Worm (Caenorhabditis elegans) whole organism, young adult: Measurements from ENCODE around the gene T04C12.8.

Source experiments
- B0261.1 ChIP-seq: sonication (generic microtip); optimal IDR thresholded peaks from 2 replicates; lab custom pipeline; 2016; ENCODE audit warnings: mild to moderate bottlenecking, missing genetic modification characterization, moderate library complexity, missing compliant biosample characterization
- C17E4.6 ChIP-seq: fragments of 200-800 bp; sonication (Bioruptor generic); IDR thresholded peaks from 2 replicates; pipeline ENCODE4 v1.3.6; 2022; ENCODE audit warnings: missing genetic modification reagents, missing genetic modification characterization, missing compliant biosample characterization
- D2030.7 ChIP-seq: fragments of 200-800 bp; sonication (Bioruptor generic); IDR thresholded peaks from 2 replicates; pipeline ENCODE4 v1.3.6; 2022; ENCODE audit warnings: missing genetic modification reagents, missing genetic modification characterization, missing compliant biosample characterization
- F57A8.1 ChIP-seq: fragments of 200-800 bp; sonication (Bioruptor generic); optimal IDR thresholded peaks from 2 replicates; lab custom pipeline; 2018; ENCODE audit warnings: mild to moderate bottlenecking, missing genetic modification characterization, moderate library complexity, missing compliant biosample characterization
- F57C9.4 ChIP-seq: sonication (generic microtip); optimal IDR thresholded peaks from 2 replicates; lab custom pipeline; 2017; ENCODE audit warnings: mild to moderate bottlenecking, missing genetic modification characterization, missing compliant biosample characterization
- K11D2.4 ChIP-seq: fragments of 200-800 bp; sonication (Bioruptor generic); IDR thresholded peaks from 2 replicates; pipeline ENCODE4 v1.3.6; 2022; ENCODE audit warnings: missing genetic modification reagents, missing genetic modification characterization, missing compliant biosample characterization
- T26A5.8 ChIP-seq: sonication (generic microtip); optimal IDR thresholded peaks from 2 replicates; lab custom pipeline; 2016; ENCODE audit warnings: missing genetic modification characterization, missing compliant biosample characterization
- athp-1 ChIP-seq: sonication (generic microtip); optimal IDR thresholded peaks from 2 replicates; lab custom pipeline; 2017; ENCODE audit warnings: mild to moderate bottlenecking, missing genetic modification characterization, missing compliant biosample characterization
- attf-3 ChIP-seq: fragments of 200-800 bp; sonication (Bioruptor generic); conservative IDR thresholded peaks from 2 replicates; pipeline ENCODE4 v1.3.6; 2022; ENCODE audit warnings: missing genetic modification reagents, missing genetic modification characterization, missing compliant biosample characterization
- bed-2 ChIP-seq: fragments of 200-800 bp; sonication (Bioruptor generic); IDR thresholded peaks from 2 replicates; pipeline ENCODE4 v1.3.6; 2022; ENCODE audit warnings: missing genetic modification reagents, missing genetic modification characterization, missing compliant biosample characterization
- ccch-3 ChIP-seq: fragments of 200-800 bp; sonication (Bioruptor generic); optimal IDR thresholded peaks from 2 replicates; lab custom pipeline; 2018; ENCODE audit warnings: mild to moderate bottlenecking, missing genetic modification characterization, missing compliant biosample characterization
- cebp-1 ChIP-seq, 2 experiments: fragments of 200-800 bp in 1 of 2; sonication (Bioruptor generic) in 1 of 2; sonication (generic microtip) in 1 of 2; IDR thresholded peaks in 1 of 2; optimal IDR thresholded peaks in 1 of 2; 2 replicates each; pipeline versions ENCODE4 v1.3.6 to Lab custom; 2017 to 2022; ENCODE audit warnings: missing compliant biosample characterization in 2 of 2, missing genetic modification characterization in 2 of 2, mild to moderate bottlenecking in 1 of 2, missing genetic modification reagents in 1 of 2, moderate library complexity in 1 of 2
- die-1 ChIP-seq: sonication (generic microtip); optimal IDR thresholded peaks from 2 replicates; lab custom pipeline; 2016; ENCODE audit warnings: missing genotype, mild to moderate bottlenecking, missing genetic modification characterization, missing compliant biosample characterization
- egl-18 ChIP-seq: fragments of 200-800 bp; sonication (Bioruptor generic); IDR thresholded peaks from 2 replicates; pipeline ENCODE4 v1.3.6; 2022; ENCODE audit warnings: missing genetic modification reagents, missing genetic modification characterization, missing compliant biosample characterization
- egl-44 ChIP-seq: fragments of 200-800 bp; sonication (Bioruptor generic); IDR thresholded peaks from 2 replicates; pipeline ENCODE4 v1.3.6; 2022; ENCODE audit warnings: missing genetic modification reagents, missing genetic modification characterization, missing compliant biosample characterization
- ekl-4 ChIP-seq: fragments of 200-800 bp; sonication (Bioruptor generic); IDR thresholded peaks from 2 replicates; pipeline ENCODE4 v1.3.6; 2022; ENCODE audit warnings: missing genetic modification reagents, missing genetic modification characterization, missing compliant biosample characterization
- gei-17 ChIP-seq: fragments of 200-800 bp; sonication (Bioruptor generic); optimal IDR thresholded peaks from 2 replicates; lab custom pipeline; 2018; ENCODE audit warnings: mild to moderate bottlenecking, missing genetic modification characterization, missing compliant biosample characterization
- hmg-1.2 ChIP-seq: fragments of 200-800 bp; sonication (Bioruptor generic); IDR thresholded peaks from 2 replicates; pipeline ENCODE4 v1.3.6; 2022; ENCODE audit warnings: missing genetic modification reagents, missing genetic modification characterization, missing compliant biosample characterization
- let-526 ChIP-seq: fragments of 200-800 bp; sonication (Bioruptor generic); IDR thresholded peaks from 2 replicates; pipeline ENCODE4 v1.3.6; 2022; ENCODE audit warnings: missing genetic modification reagents, missing genetic modification characterization, missing compliant biosample characterization
- lin-26 ChIP-seq: fragments of 200-800 bp; sonication (Bioruptor generic); IDR thresholded peaks from 2 replicates; pipeline ENCODE4 v1.3.6; 2022; ENCODE audit warnings: missing genetic modification reagents, missing genetic modification characterization, missing compliant biosample characterization
- lsy-27 ChIP-seq: sonication (generic microtip); optimal IDR thresholded peaks from 2 replicates; lab custom pipeline; 2017; ENCODE audit warnings: missing genetic modification characterization, mild to moderate bottlenecking, missing compliant biosample characterization, antibody characterized with exemption, missing genotype, borderline replicate concordance; ENCODE audit not compliant: insufficient read depth
- mel-28 ChIP-seq: sonication (generic microtip); optimal IDR thresholded peaks from 2 replicates; lab custom pipeline; 2016; ENCODE audit warnings: borderline replicate concordance, mild to moderate bottlenecking, missing genetic modification characterization, missing compliant biosample characterization
- nhr-120 ChIP-seq: fragments of 200-800 bp; sonication (Bioruptor generic); IDR thresholded peaks from 2 replicates; pipeline ENCODE4 v1.3.6; 2022; ENCODE audit warnings: missing genetic modification characterization, missing compliant biosample characterization
- nhr-179 ChIP-seq: sonication (generic microtip); optimal IDR thresholded peaks from 2 replicates; lab custom pipeline; 2016; ENCODE audit warnings: mild to moderate bottlenecking, missing genetic modification characterization, missing compliant biosample characterization
- nhr-80 ChIP-seq: sonication (generic microtip); optimal IDR thresholded peaks from 2 replicates; lab custom pipeline; 2016; ENCODE audit warnings: missing genetic modification characterization, missing compliant biosample characterization
- pbrm-1 ChIP-seq: fragments of 200-800 bp; sonication (Bioruptor generic); IDR thresholded peaks from 2 replicates; pipeline ENCODE4 v1.3.6; 2022; ENCODE audit warnings: missing genetic modification reagents, missing genetic modification characterization, missing compliant biosample characterization
- repo-1 ChIP-seq: sonication (generic microtip); optimal IDR thresholded peaks from 2 replicates; lab custom pipeline; 2017; ENCODE audit warnings: mild to moderate bottlenecking, missing genetic modification characterization, missing compliant biosample characterization
- rpc-1 ChIP-seq, 2 experiments: fragments of 150-350 bp in 1 of 2; sonication (generic microtip) in 1 of 2; optimal IDR thresholded peaks; 2 replicates each; lab custom pipeline; 2014 to 2018; ENCODE audit warnings: missing biosample characterization in 1 of 2, missing genetic modification characterization in 1 of 2, missing genetic modification reagents in 1 of 2, missing genotype in 1 of 2
- sdz-38 ChIP-seq: sonication (generic microtip); optimal IDR thresholded peaks from 2 replicates; lab custom pipeline; 2016; ENCODE audit warnings: missing genotype, missing genetic modification characterization, missing compliant biosample characterization
- sea-2 ChIP-seq: fragments of 200-800 bp; sonication (Bioruptor generic); IDR thresholded peaks from 2 replicates; pipeline ENCODE4 v1.3.6; 2022; ENCODE audit warnings: missing genetic modification characterization, missing compliant biosample characterization
- snpc-3.4 ChIP-seq: sonication (generic microtip); optimal IDR thresholded peaks from 2 replicates; lab custom pipeline; 2017; ENCODE audit warnings: missing genetic modification characterization, mild to moderate bottlenecking, missing compliant biosample characterization, antibody characterized with exemption, moderate library complexity, missing genotype, missing genetic modification reagents
- unc-62 ChIP-seq: fragments of 150-350 bp; optimal IDR thresholded peaks from 2 replicates; lab custom pipeline; 2014; ENCODE audit warnings: missing biosample characterization, missing genetic modification reagents, missing genetic modification characterization
- zfh-2 ChIP-seq: fragments of 200-800 bp; sonication (Bioruptor generic); conservative IDR thresholded peaks from 2 replicates; pipeline ENCODE4 v1.3.6; 2022; ENCODE audit warnings: missing genetic modification reagents, missing genetic modification characterization, missing compliant biosample characterization
- zim-3 ChIP-seq: sonication (generic microtip); optimal IDR thresholded peaks from 2 replicates; lab custom pipeline; 2017; ENCODE audit warnings: mild to moderate bottlenecking, missing genetic modification characterization, moderate library complexity, missing compliant biosample characterization

Gene T04C12.8

ce11 chrV:11046730-11047129 is 22.4 kb downstream of the T04C12.8 start, which contains the start of gene dhs-18:
Gene dhs-18 (minus strand): TSS chrV:11046833.
- TF ChIP-seq mel-28 (tag; lab: Kevin White, UChicago), result no peak
- peak; percentile 14 for TF ChIP-seq nhr-80

- no peak for TF ChIP-seq snpc-3.4 (tag; lab: Kevin White, UChicago)
- no peak for TF ChIP-seq attf-3
- TF ChIP-seq ekl-4 (GFP tag; lab: Robert Waterston, UW), result no peak
- no peak for TF ChIP-seq C17E4.6 (GFP tag; lab: Robert Waterston, UW)
- TF ChIP-seq nhr-120 (GFP tag; lab: Robert Waterston, UW), result no peak
- TF ChIP-seq K11D2.4, result no peak
- no peak for TF ChIP-seq F57C9.4 (tag; lab: Kevin White, UChicago)
- TF ChIP-seq egl-44 (GFP tag; lab: Robert Waterston, UW), result no peak
- no peak for TF ChIP-seq repo-1 (tag; lab: Kevin White, UChicago)
- no peak for TF ChIP-seq lin-26 (GFP tag; lab: Robert Waterston, UW)
- no peak for TF ChIP-seq die-1 (tag; lab: Kevin White, UChicago)
- no peak for TF ChIP-seq unc-62 (GFP tag; lab: Kevin White, UChicago)
- TF ChIP-seq let-526 (GFP tag; lab: Robert Waterston, UW), result no peak
- no peak for TF ChIP-seq hmg-1.2
- no peak for TF ChIP-seq nhr-179 (tag; lab: Kevin White, UChicago)
- TF ChIP-seq rpc-1 (optimal IDR thresholded peaks at IDR 0.05; lab: Kevin White, UChicago), result no peak
- no peak for TF ChIP-seq rpc-1 (tag; optimal IDR thresholded peaks at IDR 0.05; lab: Kevin White, UChicago)
- TF ChIP-seq athp-1, result no peak
Measured at ce11 chrV:11043767-11044166, 25.4 kb downstream of the T04C12.8 start, which contains the start of gene C45B11.6. Gene C45B11.6 (plus strand): TSS chrV:11044067.

ce11 chrV:11042538-11042937 is 26.6 kb downstream of the T04C12.8 start, which contains the start of gene C45B11.2:
Gene C45B11.2 (plus strand): TSS chrV:11042710.
- no peak for TF ChIP-seq sdz-38 (tag; lab: Kevin White, UChicago)
- 0 out of 2 replicates have a peak, but pooled peaks have one; percentile 35 for TF ChIP-seq cebp-1 (GFP tag; IDR thresholded peaks at IDR 0.05; lab: Robert Waterston, UW)
- TF ChIP-seq cebp-1 (tag; optimal IDR thresholded peaks at IDR 0.05; lab: Kevin White, UChicago), result peak; percentile 83
- TF ChIP-seq ccch-3, result no peak
- no peak for TF ChIP-seq D2030.7
- peak; percentile 7 for TF ChIP-seq nhr-80

- TF ChIP-seq T26A5.8 (tag; lab: Kevin White, UChicago) (no peak), bed-2 (GFP tag; lab: Robert Waterston, UW) (no peak), zim-3 (tag; lab: Kevin White, UChicago) (no peak), egl-18 (GFP tag; lab: Robert Waterston, UW) (no peak), F57A8.1 (GFP tag; lab: Kevin White, UChicago) (no peak), lsy-27 (tag; lab: Kevin White, UChicago) (no peak), sea-2 (GFP tag; lab: Robert Waterston, UW) (no peak), C17E4.6 (GFP tag; lab: Robert Waterston, UW) (no peak), B0261.1 (no peak), gei-17 (GFP tag; lab: Kevin White, UChicago) (no peak), zfh-2 (GFP tag; lab: Robert Waterston, UW) (no peak), pbrm-1 (GFP tag; lab: Robert Waterston, UW) (no peak), nhr-120 (GFP tag; lab: Robert Waterston, UW) (no peak)
Measured at ce11 chrV:11041499-11041898, 27.7 kb downstream of the T04C12.8 start, which contains the start of gene C45B11.5. Gene C45B11.5 (plus strand): TSS chrV:11041799.
